Worm (Caenorhabditis elegans) whole organism, L3 larva: ENCODE data around the gene F23D12.3.

ENCODE experiments used
- R02D3.7 ChIP-seq: fragments of 150-350 bp; optimal IDR thresholded peaks from 2 replicates; lab custom pipeline; 2014; ENCODE audit warnings: missing biosample characterization, missing genetic modification characterization
- aly-2 ChIP-seq: fragments of 150-350 bp; optimal IDR thresholded peaks from 2 replicates; lab custom pipeline; 2014; ENCODE audit warnings: missing biosample characterization, missing genetic modification characterization
- ama-1 ChIP-seq: fragments of 150-350 bp; optimal IDR thresholded peaks from 2 replicates; lab custom pipeline; 2018
- ceh-16 ChIP-seq: sonication (generic microtip); optimal IDR thresholded peaks from 2 replicates; lab custom pipeline; 2017; ENCODE audit warnings: missing biosample characterization, missing genetic modification characterization
- ceh-28 ChIP-seq: fragments of 150-350 bp; optimal IDR thresholded peaks from 2 replicates; lab custom pipeline; 2014; ENCODE audit warnings: missing biosample characterization, missing genetic modification reagents, missing genetic modification characterization
- ceh-82 ChIP-seq: fragments of 150-350 bp; optimal IDR thresholded peaks from 2 replicates; lab custom pipeline; 2014; ENCODE audit warnings: missing biosample characterization, missing genetic modification characterization
- ceh-9 ChIP-seq: sonication (generic microtip); optimal IDR thresholded peaks from 2 replicates; lab custom pipeline; 2018; ENCODE audit warnings: missing biosample characterization, missing genetic modification characterization
- egl-27 ChIP-seq: sonication (generic microtip); optimal IDR thresholded peaks from 4 replicates; lab custom pipeline; 2017; ENCODE audit warnings: missing biosample characterization, missing genetic modification reagents, missing genetic modification characterization
- egl-5 ChIP-seq: fragments of 150-350 bp; optimal IDR thresholded peaks from 2 replicates; lab custom pipeline; 2017; ENCODE audit warnings: missing biosample characterization, missing genetic modification reagents, missing genetic modification characterization, inconsistent platforms
- elt-1 ChIP-seq: fragments of 150-350 bp; optimal IDR thresholded peaks from 2 replicates; lab custom pipeline; 2014; ENCODE audit warnings: missing biosample characterization, missing genetic modification characterization
- elt-2 ChIP-seq: sonication (generic microtip); optimal IDR thresholded peaks from 2 replicates; lab custom pipeline; 2016; ENCODE audit warnings: missing genetic modification reagents, mild to moderate bottlenecking, missing genetic modification characterization, missing compliant biosample characterization
- elt-3 ChIP-seq, 3 experiments: fragments of 150-350 bp in 1 of 3; sonication (generic microtip) in 2 of 3; optimal IDR thresholded peaks; 2 replicates in 2 of 3; 4 replicates in 1 of 3; lab custom pipeline; 2014 to 2017; ENCODE audit warnings: missing biosample characterization in 3 of 3, missing genetic modification characterization in 3 of 3
- fkh-10 ChIP-seq: sonication (generic microtip); optimal IDR thresholded peaks from 2 replicates; lab custom pipeline; 2017; ENCODE audit warnings: missing biosample characterization, missing genetic modification reagents, missing genetic modification characterization
- fkh-2 ChIP-seq: fragments of 150-350 bp; optimal IDR thresholded peaks from 2 replicates; lab custom pipeline; 2014; ENCODE audit warnings: missing biosample characterization, missing genetic modification reagents, missing genetic modification characterization
- fos-1 ChIP-seq: fragments of 150-350 bp; optimal IDR thresholded peaks from 2 replicates; lab custom pipeline; 2014; ENCODE audit warnings: missing biosample characterization, missing genetic modification characterization
- hmg-11 ChIP-seq: sonication (generic microtip); optimal IDR thresholded peaks from 2 replicates; lab custom pipeline; 2016; ENCODE audit warnings: missing genetic modification characterization, missing compliant biosample characterization
- jun-1 ChIP-seq: fragments of 150-350 bp; optimal IDR thresholded peaks from 2 replicates; lab custom pipeline; 2014; ENCODE audit warnings: missing biosample characterization, missing genetic modification reagents, missing genetic modification characterization
- lin-15B ChIP-seq: fragments of 150-350 bp; optimal IDR thresholded peaks from 2 replicates; lab custom pipeline; 2014; ENCODE audit warnings: missing biosample characterization, missing genetic modification characterization
- lsy-12 ChIP-seq: sonication (generic microtip); optimal IDR thresholded peaks from 2 replicates; lab custom pipeline; 2016; ENCODE audit warnings: mild to moderate bottlenecking, missing genetic modification characterization, missing compliant biosample characterization
- mdl-1 ChIP-seq: fragments of 150-350 bp; optimal IDR thresholded peaks from 2 replicates; lab custom pipeline; 2014; ENCODE audit warnings: missing biosample characterization, missing genetic modification characterization
- mml-1 ChIP-seq: fragments of 150-350 bp; sonication (generic microtip); optimal IDR thresholded peaks from 3 replicates; lab custom pipeline; 2014; ENCODE audit warnings: missing biosample characterization, missing genetic modification characterization
- nfya-1 ChIP-seq: sonication (generic microtip); optimal IDR thresholded peaks from 2 replicates; lab custom pipeline; 2017; ENCODE audit warnings: missing genetic modification characterization, mild to moderate bottlenecking, missing compliant biosample characterization, antibody characterized with exemption, moderate library complexity; ENCODE audit not compliant: insufficient read depth
- nhr-11 ChIP-seq: fragments of 150-350 bp; optimal IDR thresholded peaks from 2 replicates; lab custom pipeline; 2014; ENCODE audit warnings: missing biosample characterization, missing genetic modification characterization
- nhr-12 ChIP-seq: fragments of 150-350 bp; optimal IDR thresholded peaks from 2 replicates; lab custom pipeline; 2014; ENCODE audit warnings: missing biosample characterization, missing genetic modification characterization
- nhr-23 ChIP-seq: fragments of 150-350 bp; optimal IDR thresholded peaks from 2 replicates; lab custom pipeline; 2014; ENCODE audit warnings: missing biosample characterization, missing genetic modification reagents, missing genetic modification characterization
- nhr-237 ChIP-seq: fragments of 150-350 bp; optimal IDR thresholded peaks from 2 replicates; lab custom pipeline; 2014; ENCODE audit warnings: missing biosample characterization, missing genetic modification characterization
- nhr-25 ChIP-seq: sonication (generic microtip); optimal IDR thresholded peaks from 2 replicates; lab custom pipeline; 2017; ENCODE audit warnings: missing biosample characterization, missing genetic modification characterization
- nhr-43 ChIP-seq: sonication (generic microtip); optimal IDR thresholded peaks from 2 replicates; lab custom pipeline; 2016; ENCODE audit warnings: mild to moderate bottlenecking, missing genetic modification characterization, missing compliant biosample characterization; ENCODE audit not compliant: poor library complexity, severe bottlenecking
- nhr-67 ChIP-seq: fragments of 150-350 bp; optimal IDR thresholded peaks from 2 replicates; lab custom pipeline; 2014; ENCODE audit warnings: missing biosample characterization, missing genetic modification characterization
- nhr-76 ChIP-seq: fragments of 150-350 bp; sonication (generic microtip); optimal IDR thresholded peaks from 5 replicates; lab custom pipeline; 2014; ENCODE audit warnings: missing biosample characterization, missing genetic modification characterization
- nhr-77 ChIP-seq: fragments of 150-350 bp; optimal IDR thresholded peaks from 2 replicates; lab custom pipeline; 2014; ENCODE audit warnings: missing biosample characterization, missing genetic modification characterization
- pha-4 ChIP-seq: fragments of 150-350 bp; optimal IDR thresholded peaks from 2 replicates; lab custom pipeline; 2014; ENCODE audit warnings: missing biosample characterization, missing genetic modification reagents, missing genetic modification characterization
- pqm-1 ChIP-seq: fragments of 150-350 bp; optimal IDR thresholded peaks from 2 replicates; lab custom pipeline; 2017; ENCODE audit warnings: missing biosample characterization, missing genetic modification characterization, inconsistent platforms
- sea-2 ChIP-seq: fragments of 150-350 bp; sonication (generic microtip); optimal IDR thresholded peaks from 4 replicates; lab custom pipeline; 2014; ENCODE audit warnings: missing biosample characterization, missing genetic modification reagents, missing genetic modification characterization
- skn-1 ChIP-seq: fragments of 150-350 bp; optimal IDR thresholded peaks from 2 replicates; lab custom pipeline; 2014; ENCODE audit warnings: missing biosample characterization, missing genetic modification characterization
- snpc-4 ChIP-seq: fragments of 150-350 bp; optimal IDR thresholded peaks from 2 replicates; lab custom pipeline; 2014; ENCODE audit warnings: missing biosample characterization, missing genetic modification characterization
- tbx-2 ChIP-seq: sonication (generic microtip); optimal IDR thresholded peaks from 2 replicates; lab custom pipeline; 2016; ENCODE audit warnings: mild to moderate bottlenecking, missing genetic modification characterization, missing compliant biosample characterization
- unc-39 ChIP-seq: sonication (generic microtip); optimal IDR thresholded peaks from 4 replicates; lab custom pipeline; 2017; ENCODE audit warnings: missing biosample characterization, missing genetic modification characterization
- unc-62 ChIP-seq: fragments of 150-350 bp; sonication (generic microtip); optimal IDR thresholded peaks from 4 replicates; lab custom pipeline; 2014; ENCODE audit warnings: missing biosample characterization, missing genetic modification reagents, missing genetic modification characterization
- zag-1 ChIP-seq: fragments of 150-350 bp; optimal IDR thresholded peaks from 2 replicates; lab custom pipeline; 2014; ENCODE audit warnings: missing biosample characterization, missing genetic modification characterization
- ztf-11 ChIP-seq: fragments of 150-350 bp; optimal IDR thresholded peaks from 2 replicates; lab custom pipeline; 2014; ENCODE audit warnings: missing biosample characterization, missing genetic modification characterization
- ztf-4 ChIP-seq: fragments of 150-350 bp; optimal IDR thresholded peaks from 2 replicates; lab custom pipeline; 2014; ENCODE audit warnings: missing biosample characterization, missing genetic modification characterization

The F23D12.3 gene

DNA sequence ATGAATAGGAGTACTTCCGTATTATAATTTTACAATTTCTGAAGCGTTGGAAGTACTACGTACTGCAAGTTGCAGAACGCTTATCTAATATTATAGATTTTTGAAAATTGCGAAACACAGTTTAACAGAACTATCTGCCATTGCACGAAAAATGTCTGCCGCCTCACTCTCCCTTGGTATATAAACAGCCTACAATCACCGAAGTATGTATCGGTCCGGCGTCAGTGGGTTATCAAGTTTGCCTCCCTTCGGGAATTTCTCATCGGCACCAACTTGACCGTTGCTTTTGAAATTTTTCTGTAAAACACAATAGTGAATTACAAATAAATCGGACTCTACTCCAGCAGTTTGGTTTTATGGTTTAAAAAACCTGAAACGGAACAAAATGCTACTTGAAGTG lies 34.9 kb downstream of the F23D12.3 start:
- TF ChIP-seq pqm-1 (tag; lab: Kevin White, UChicago) (no peak), skn-1 (tag; lab: Kevin White, UChicago) (no peak), elt-2 (peak; percentile 17), unc-39 (tag; lab: Kevin White, UChicago) (no peak), unc-62 (GFP tag; lab: Kevin White, UChicago) (no peak), fkh-10 (GFP tag; lab: Kevin White, UChicago) (no peak), snpc-4 (tag; lab: Kevin White, UChicago) (peak; percentile 92), nhr-67 (tag; lab: Kevin White, UChicago) (no peak), fos-1 (no peak), nfya-1 (tag; lab: Kevin White, UChicago) (no peak), nhr-12 (tag; lab: Kevin White, UChicago) (no peak), lsy-12 (tag; lab: Kevin White, UChicago) (no peak), ama-1 (lab: Kevin White, UChicago) (no peak), nhr-11 (no peak)

DNA sequence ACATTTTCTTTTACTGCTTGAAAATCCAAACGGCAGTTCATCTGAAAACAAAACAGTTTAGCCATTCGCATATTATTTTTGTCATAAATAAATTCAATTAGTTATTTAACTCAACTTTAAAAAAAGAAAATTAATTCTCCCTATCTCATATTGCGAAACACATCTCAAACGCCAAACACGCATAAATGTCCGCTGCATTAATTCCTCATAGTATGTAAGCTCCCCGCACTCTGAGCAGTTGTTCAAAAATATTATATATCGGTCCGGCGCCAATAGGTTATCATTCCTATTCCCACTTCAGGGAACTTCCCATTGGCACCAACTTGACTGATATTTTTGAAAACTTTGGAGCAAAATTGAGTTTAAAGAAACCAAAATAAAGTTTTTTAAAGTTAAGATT lies 35.8 kb downstream of the F23D12.3 start:
- peak; percentile 25 for TF ChIP-seq ceh-82 (tag; lab: Kevin White, UChicago)
- TF ChIP-seq zag-1 (tag; lab: Kevin White, UChicago) = no peak
- no peak for TF ChIP-seq nhr-77 (tag; lab: Kevin White, UChicago)
- TF ChIP-seq nfya-1 (tag; lab: Kevin White, UChicago) = peak; percentile 36
- TF ChIP-seq ceh-16 = no peak
- TF ChIP-seq R02D3.7 (tag; lab: Kevin White, UChicago) = no peak
- peak; percentile 98 for TF ChIP-seq snpc-4 (tag; lab: Kevin White, UChicago)

DNA sequence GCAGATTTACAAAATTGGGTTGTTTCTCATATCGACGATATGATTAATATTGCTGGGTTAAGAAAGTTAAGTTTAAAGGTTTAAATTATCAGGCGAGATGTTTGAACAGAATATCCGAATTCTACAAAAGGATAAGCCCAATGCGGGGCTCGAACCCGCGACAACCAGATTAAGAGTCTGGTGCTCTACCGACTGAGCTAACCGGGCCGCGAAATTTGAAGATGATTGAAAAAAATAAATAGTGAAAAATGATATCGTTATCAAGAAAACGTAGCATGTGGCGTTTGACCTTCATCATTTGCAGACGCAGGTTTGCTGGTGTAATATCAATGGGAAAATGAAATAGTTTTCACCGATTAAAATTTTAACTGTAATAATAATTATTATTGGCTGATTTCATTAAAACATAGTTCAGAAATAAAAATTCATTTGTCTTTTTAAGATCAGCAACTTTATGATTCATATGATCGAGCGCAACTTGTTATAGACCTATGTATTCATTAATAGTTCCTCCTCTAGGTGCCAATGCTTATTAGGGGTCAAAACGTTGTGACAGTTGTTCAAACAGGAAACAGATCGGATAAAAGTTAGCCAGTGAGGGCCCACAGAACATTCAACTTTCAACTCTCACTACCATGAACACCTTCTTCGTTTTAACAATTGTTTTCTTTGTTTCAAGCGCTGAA lies 36.5 kb downstream of the F23D12.3 start, which contains the start of gene M163.11:
Gene M163.11, plus strand, starts transcription at position 636 of the 686 bp plus-strand sequence.
- no peak for TF ChIP-seq fkh-2
- peak; percentile 3 for TF ChIP-seq lsy-12 (tag; lab: Kevin White, UChicago)
- no peak for TF ChIP-seq egl-27 (tag; lab: Kevin White, UChicago)
- TF ChIP-seq nhr-43 (tag; lab: Kevin White, UChicago) = peak; percentile 71
- TF ChIP-seq ztf-11 (tag; lab: Kevin White, UChicago) = no peak
- TF ChIP-seq elt-2 = peak; percentile 36
- TF ChIP-seq nhr-25 (tag; lab: Kevin White, UChicago) = peak; percentile 8

DNA sequence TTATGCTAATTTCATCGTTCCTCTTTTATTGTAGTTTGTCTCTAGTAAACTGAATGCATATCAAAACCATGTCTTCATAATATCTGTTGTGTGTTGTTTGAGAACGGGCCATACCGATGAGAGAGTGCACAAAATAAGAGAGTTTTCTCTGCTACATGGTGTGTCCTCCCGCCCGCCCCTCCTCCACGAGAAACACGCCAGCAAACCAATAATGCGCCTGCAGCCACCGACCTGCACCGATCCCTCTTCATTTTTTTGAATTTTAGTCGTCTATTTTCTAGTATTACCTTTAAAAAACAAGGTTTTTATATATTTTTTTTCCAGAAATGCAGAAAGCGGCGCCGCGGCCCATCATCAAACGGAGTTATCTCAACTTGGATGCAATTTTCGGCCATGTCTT lies 37.8 kb downstream of the F23D12.3 start, which contains the start of gene gfi-3:
Gene gfi-3, plus strand, starts transcription at position 325 of the 400 bp plus-strand sequence.
- TF ChIP-seq elt-1 (tag; lab: Kevin White, UChicago) (peak; percentile 17), mml-1 (tag; lab: Kevin White, UChicago) (no peak), elt-3 (tag; optimal IDR thresholded peaks at IDR 0.05; lab: Kevin White, UChicago) (no peak), jun-1 (tag; lab: Kevin White, UChicago) (peak; percentile 53), tbx-2 (peak; percentile 57), skn-1 (tag; lab: Kevin White, UChicago) (peak; percentile 55), ama-1 (lab: Kevin White, UChicago) (no peak), nhr-77 (tag; lab: Kevin White, UChicago) (no peak), nhr-12 (tag; lab: Kevin White, UChicago) (no peak), fkh-10 (GFP tag; lab: Kevin White, UChicago) (no peak), aly-2 (tag; lab: Kevin White, UChicago) (no peak), pqm-1 (tag; lab: Kevin White, UChicago) (no peak), fkh-2 (no peak), nhr-237 (tag; lab: Kevin White, UChicago) (no peak), ceh-28 (tag; lab: Kevin White, UChicago) (peak; percentile 70), fos-1 (no peak), egl-27 (tag; lab: Kevin White, UChicago) (no peak), mdl-1 (tag; lab: Kevin White, UChicago) (no peak), hmg-11 (tag; lab: Kevin White, UChicago) (peak; percentile 74), sea-2 (no peak), nfya-1 (tag; lab: Kevin White, UChicago) (peak; percentile 80), nhr-67 (tag; lab: Kevin White, UChicago) (no peak), nhr-11 (peak; percentile 40), nhr-25 (tag; lab: Kevin White, UChicago) (peak; percentile 83), ztf-4 (tag; lab: Kevin White, UChicago) (no peak), ceh-9 (tag; lab: Kevin White, UChicago) (no peak), ceh-16 (no peak), pha-4 (tag; lab: Kevin White, UChicago) (peak; percentile 85), lin-15B (peak; percentile 51), unc-62 (GFP tag; lab: Kevin White, UChicago) (no peak), elt-2 (peak; percentile 61), lsy-12 (tag; lab: Kevin White, UChicago) (no peak), snpc-4 (tag; lab: Kevin White, UChicago) (peak; percentile 93), unc-39 (tag; lab: Kevin White, UChicago) (no peak), nhr-23 (tag; lab: Kevin White, UChicago) (peak; percentile 86), zag-1 (tag; lab: Kevin White, UChicago) (no peak), ceh-82 (tag; lab: Kevin White, UChicago) (peak; percentile 13), nhr-43 (tag; lab: Kevin White, UChicago) (peak; percentile 75), R02D3.7 (tag; lab: Kevin White, UChicago) (peak; percentile 51), nhr-76 (tag; lab: Kevin White, UChicago) (no peak), egl-5 (tag; lab: Kevin White, UChicago) (no peak)
